Worm (Caenorhabditis elegans) whole organism, L2 larva: ENCODE data around the gene ZK688.5.

Experiments
- C34F6.9 ChIP-seq: fragments of 150-350 bp; optimal IDR thresholded peaks from 2 replicates; lab custom pipeline; 2014; ENCODE audit warnings: missing biosample characterization, missing genetic modification characterization
- F13H6.1 ChIP-seq: sonication (generic microtip); optimal IDR thresholded peaks from 2 replicates; lab custom pipeline; 2016; ENCODE audit warnings: missing genetic modification characterization, missing compliant biosample characterization
- R02D3.7 ChIP-seq: fragments of 150-350 bp; optimal IDR thresholded peaks from 2 replicates; lab custom pipeline; 2014; ENCODE audit warnings: missing biosample characterization, missing genetic modification characterization
- Y55F3AM.14 ChIP-seq: fragments of 200-800 bp; sonication (Bioruptor generic); optimal IDR thresholded peaks from 2 replicates; lab custom pipeline; 2018; ENCODE audit warnings: mild to moderate bottlenecking, missing genetic modification characterization, missing compliant biosample characterization
- ZK546.5 ChIP-seq: sonication (generic microtip); optimal IDR thresholded peaks from 2 replicates; lab custom pipeline; 2017; ENCODE audit warnings: missing biosample characterization, missing genetic modification characterization
- ama-1 ChIP-seq: fragments of 150-350 bp; optimal IDR thresholded peaks from 2 replicates; lab custom pipeline; 2018; ENCODE audit warnings: inconsistent platforms
- ceh-16 ChIP-seq: fragments of 150-350 bp; optimal IDR thresholded peaks from 2 replicates; lab custom pipeline; 2014; ENCODE audit warnings: missing biosample characterization, missing genetic modification characterization
- ceh-82 ChIP-seq: fragments of 150-350 bp; optimal IDR thresholded peaks from 2 replicates; lab custom pipeline; 2014; ENCODE audit warnings: missing biosample characterization, missing genetic modification characterization
- crh-2 ChIP-seq: sonication (generic microtip); optimal IDR thresholded peaks from 2 replicates; lab custom pipeline; 2017; ENCODE audit warnings: missing biosample characterization, missing genetic modification characterization
- egl-27 ChIP-seq: sonication (generic microtip); optimal IDR thresholded peaks from 3 replicates; lab custom pipeline; 2017; ENCODE audit warnings: missing biosample characterization, missing genetic modification reagents, missing genetic modification characterization
- elt-1 ChIP-seq: fragments of 150-350 bp; optimal IDR thresholded peaks from 2 replicates; lab custom pipeline; 2014; ENCODE audit warnings: missing biosample characterization, missing genetic modification characterization
- fos-1 ChIP-seq: fragments of 150-350 bp; optimal IDR thresholded peaks from 2 replicates; lab custom pipeline; 2014; ENCODE audit warnings: missing biosample characterization, missing genetic modification characterization
- gmeb-1 ChIP-seq: fragments of 150-350 bp; optimal IDR thresholded peaks from 2 replicates; lab custom pipeline; 2014; ENCODE audit warnings: missing biosample characterization, missing genetic modification characterization
- lin-11 ChIP-seq: fragments of 150-350 bp; sonication (generic microtip); optimal IDR thresholded peaks from 2 replicates; lab custom pipeline; 2014; ENCODE audit warnings: missing biosample characterization, missing genetic modification characterization, inconsistent platforms, mixed read lengths
- lin-13 ChIP-seq: fragments of 150-350 bp; optimal IDR thresholded peaks from 2 replicates; lab custom pipeline; 2014; ENCODE audit warnings: missing biosample characterization, missing genetic modification reagents, missing genetic modification characterization
- lin-39 ChIP-seq: fragments of 150-350 bp; optimal IDR thresholded peaks from 2 replicates; lab custom pipeline; 2014; ENCODE audit warnings: missing biosample characterization, missing genetic modification reagents, missing genetic modification characterization
- lsy-2 ChIP-seq, 2 experiments: fragments of 150-350 bp in 1 of 2; sonication (generic microtip) in 1 of 2; optimal IDR thresholded peaks; 2 replicates each; lab custom pipeline; 2014 to 2017; ENCODE audit warnings: missing biosample characterization in 2 of 2, missing genetic modification characterization in 2 of 2
- mab-5 ChIP-seq: fragments of 150-350 bp; optimal IDR thresholded peaks from 2 replicates; lab custom pipeline; 2014; ENCODE audit warnings: missing biosample characterization, missing genetic modification characterization
- mbf-1 ChIP-seq: sonication (generic microtip); optimal IDR thresholded peaks from 2 replicates; lab custom pipeline; 2017; ENCODE audit warnings: missing biosample characterization, missing genetic modification characterization
- mdl-1 ChIP-seq, 2 experiments: fragments of 150-350 bp in 1 of 2; sonication (generic microtip) in 1 of 2; optimal IDR thresholded peaks; 2 replicates each; lab custom pipeline; 2017; ENCODE audit warnings: missing biosample characterization in 2 of 2, missing genetic modification characterization in 2 of 2
- nhr-10 ChIP-seq: sonication (generic microtip); optimal IDR thresholded peaks from 2 replicates; lab custom pipeline; 2017; ENCODE audit warnings: missing biosample characterization, missing genetic modification characterization
- nhr-129 ChIP-seq: fragments of 150-350 bp; optimal IDR thresholded peaks from 2 replicates; lab custom pipeline; 2014; ENCODE audit warnings: missing biosample characterization, missing genetic modification characterization
- nhr-21 ChIP-seq: fragments of 150-350 bp; optimal IDR thresholded peaks from 2 replicates; lab custom pipeline; 2014; ENCODE audit warnings: missing biosample characterization, missing genetic modification characterization
- nhr-23 ChIP-seq: fragments of 150-350 bp; optimal IDR thresholded peaks from 2 replicates; lab custom pipeline; 2014; ENCODE audit warnings: missing biosample characterization, missing genetic modification reagents, missing genetic modification characterization
- nhr-237 ChIP-seq: fragments of 150-350 bp; optimal IDR thresholded peaks from 2 replicates; lab custom pipeline; 2014; ENCODE audit warnings: missing biosample characterization, missing genetic modification characterization
- nhr-25 ChIP-seq: fragments of 150-350 bp; sonication (generic microtip); optimal IDR thresholded peaks from 3 replicates; lab custom pipeline; 2014; ENCODE audit warnings: missing biosample characterization, missing genetic modification characterization
- nhr-6 ChIP-seq: fragments of 150-350 bp; optimal IDR thresholded peaks from 2 replicates; lab custom pipeline; 2014; ENCODE audit warnings: missing biosample characterization, missing genetic modification characterization
- nhr-77 ChIP-seq: fragments of 150-350 bp; optimal IDR thresholded peaks from 2 replicates; lab custom pipeline; 2014; ENCODE audit warnings: missing biosample characterization, missing genetic modification characterization
- peb-1 ChIP-seq: fragments of 150-350 bp; optimal IDR thresholded peaks from 2 replicates; lab custom pipeline; 2014; ENCODE audit warnings: missing biosample characterization, missing genetic modification characterization
- sem-4 ChIP-seq: fragments of 150-350 bp; optimal IDR thresholded peaks from 2 replicates; lab custom pipeline; 2014; ENCODE audit warnings: missing biosample characterization, missing genetic modification reagents, missing genetic modification characterization
- skn-1 ChIP-seq: sonication (generic microtip); optimal IDR thresholded peaks from 2 replicates; lab custom pipeline; 2017; ENCODE audit warnings: missing biosample characterization, missing genetic modification characterization
- sma-3 ChIP-seq: sonication (generic microtip); optimal IDR thresholded peaks from 2 replicates; lab custom pipeline; 2016; ENCODE audit warnings: missing genetic modification reagents, missing genetic modification characterization, missing compliant biosample characterization
- sma-9 ChIP-seq, 2 experiments: fragments of 150-350 bp in 1 of 2; sonication (generic microtip) in 1 of 2; optimal IDR thresholded peaks; 2 replicates each; lab custom pipeline; 2014 to 2016; ENCODE audit warnings: missing genetic modification characterization in 2 of 2, mild to moderate bottlenecking in 1 of 2, missing biosample characterization in 1 of 2, missing compliant biosample characterization in 1 of 2, missing genetic modification reagents in 1 of 2, moderate library complexity in 1 of 2
- unc-39 ChIP-seq: fragments of 150-350 bp; optimal IDR thresholded peaks from 2 replicates; lab custom pipeline; 2014; ENCODE audit warnings: missing biosample characterization, missing genetic modification characterization
- unc-55 ChIP-seq: fragments of 150-350 bp; sonication (generic microtip); optimal IDR thresholded peaks from 3 replicates; lab custom pipeline; 2014; ENCODE audit warnings: missing biosample characterization, missing genetic modification reagents, missing genetic modification characterization
- unc-62 ChIP-seq: fragments of 150-350 bp; optimal IDR thresholded peaks from 2 replicates; lab custom pipeline; 2014; ENCODE audit warnings: missing biosample characterization, missing genetic modification reagents, missing genetic modification characterization
- zag-1 ChIP-seq: fragments of 150-350 bp; optimal IDR thresholded peaks from 2 replicates; lab custom pipeline; 2014; ENCODE audit warnings: missing biosample characterization, missing genetic modification characterization
- ztf-11 ChIP-seq: sonication (generic microtip); optimal IDR thresholded peaks from 2 replicates; lab custom pipeline; 2017; ENCODE audit warnings: missing biosample characterization, missing genetic modification characterization

ZK688.5 gene

DNA sequence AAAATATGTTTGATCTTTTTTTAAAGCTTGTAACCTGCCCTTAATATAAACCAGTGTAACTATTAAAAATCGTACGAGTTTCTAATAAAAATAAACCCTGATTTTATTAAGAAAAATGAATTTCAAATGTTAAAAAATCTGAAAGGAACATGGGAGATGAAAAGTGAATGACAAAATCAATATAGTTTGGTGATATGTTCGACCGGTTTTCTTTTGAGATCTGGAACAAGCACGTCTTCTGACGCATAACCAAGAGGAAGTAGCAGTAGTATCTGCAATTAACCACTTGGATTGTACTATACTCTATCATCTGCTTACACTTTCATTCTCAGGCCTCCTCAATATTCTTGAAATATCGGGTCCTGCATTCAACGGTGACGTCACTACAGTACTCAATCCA, 14.3 kb downstream of the ZK688.5 start:
- peak; percentile 24 for TF ChIP-seq nhr-25 (tag; lab: Kevin White, UChicago)
- TF ChIP-seq nhr-6 (tag; lab: Kevin White, UChicago) = no peak

DNA sequence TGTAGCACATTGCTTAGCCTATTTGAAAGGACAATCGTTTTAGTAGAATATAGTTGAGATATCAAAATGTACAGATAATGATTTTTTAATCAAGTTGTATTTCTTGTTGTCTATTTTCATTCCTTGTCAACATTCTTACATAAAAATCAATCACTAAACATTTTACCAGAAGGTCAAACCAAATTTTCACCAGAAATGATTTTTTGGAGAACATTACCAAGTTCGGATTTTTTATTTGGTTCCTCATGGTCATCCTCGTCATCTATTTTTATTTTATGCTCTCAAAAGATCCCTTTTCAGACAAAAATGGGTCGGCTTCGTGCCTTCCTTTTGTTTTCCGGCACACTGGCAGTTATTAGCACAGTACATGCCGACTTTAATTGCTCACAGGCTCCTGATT, 17.9 kb downstream of the ZK688.5 start, which contains the start of gene tyr-1:
Gene tyr-1, plus strand, starts transcription at position 301 of the 400 bp plus-strand sequence.
- no peak for TF ChIP-seq mbf-1 (tag; lab: Kevin White, UChicago)
- TF ChIP-seq F13H6.1 (tag; lab: Kevin White, UChicago) = no peak
- TF ChIP-seq unc-55 (GFP tag; lab: Kevin White, UChicago) = no peak
- no peak for TF ChIP-seq ceh-16 (tag; lab: Kevin White, UChicago)
- no peak for TF ChIP-seq nhr-237
- TF ChIP-seq nhr-21 (tag; lab: Kevin White, UChicago) = no peak
- no peak for TF ChIP-seq sma-9 (GFP tag; optimal IDR thresholded peaks at IDR 0.05; lab: Kevin White, UChicago)
- no peak for TF ChIP-seq sma-9 (tag; optimal IDR thresholded peaks at IDR 0.05; lab: Kevin White, UChicago)
- TF ChIP-seq nhr-77 = no peak
- TF ChIP-seq lsy-2 (tag; optimal IDR thresholded peaks at IDR 0.05; lab: Kevin White, UChicago) = no peak
- TF ChIP-seq crh-2 (tag; lab: Kevin White, UChicago) = no peak
- no peak for TF ChIP-seq unc-62 (GFP tag; lab: Kevin White, UChicago)
- no peak for TF ChIP-seq Y55F3AM.14
- TF ChIP-seq mdl-1 (tag; optimal IDR thresholded peaks at IDR 0.05; lab: Kevin White, UChicago) = no peak

DNA sequence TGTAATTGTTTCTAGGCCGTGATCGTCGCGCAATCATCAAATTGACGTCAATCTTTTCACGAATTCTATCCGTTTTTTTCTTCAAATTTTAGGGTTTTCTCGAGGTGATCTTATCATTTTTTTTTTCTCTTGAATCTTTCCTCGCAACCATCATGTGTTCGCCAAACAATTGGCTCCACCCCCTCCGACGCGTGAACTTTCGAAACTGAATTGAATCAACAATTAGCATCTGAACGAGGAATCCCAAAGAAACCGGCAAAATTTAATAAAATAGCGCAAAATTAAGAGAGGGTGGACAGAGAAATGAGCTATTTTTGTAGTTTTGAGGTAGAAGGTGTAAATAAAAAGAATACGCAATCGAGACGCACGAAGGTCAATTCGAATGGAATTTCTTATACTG, 18.6 kb downstream of the ZK688.5 start:
- TF ChIP-seq R02D3.7 (tag; lab: Kevin White, UChicago) (no peak), fos-1 (tag; lab: Kevin White, UChicago) (peak; percentile 27), sma-3 (GFP tag; lab: Kevin White, UChicago) (peak; percentile 72), nhr-25 (tag; lab: Kevin White, UChicago) (peak; percentile 33), nhr-129 (tag; lab: Kevin White, UChicago) (peak; percentile 3)

DNA sequence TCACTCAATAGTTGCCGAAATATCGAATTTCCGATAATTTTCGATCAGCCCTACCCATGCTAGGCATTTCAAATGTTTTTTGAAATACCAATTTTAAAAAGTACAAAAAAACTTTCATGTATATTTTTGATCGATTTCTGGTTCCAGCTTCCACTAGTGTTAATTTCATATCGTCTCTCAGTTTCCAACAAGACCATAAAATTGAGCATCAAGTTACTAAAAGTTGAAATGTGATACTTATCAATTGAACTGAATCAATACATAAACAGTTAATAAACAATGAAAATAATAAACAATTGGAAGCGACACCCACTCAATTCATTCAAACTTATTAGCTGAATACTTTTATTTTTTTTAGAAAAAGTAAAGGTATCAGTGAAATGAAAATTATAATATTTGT, 25.2 kb downstream of the ZK688.5 start, which contains the start of gene cup-4:
Gene cup-4, plus strand, starts transcription at position 301 of the 400 bp plus-strand sequence.
- TF ChIP-seq unc-55 (GFP tag; lab: Kevin White, UChicago) (no peak), egl-27 (tag; lab: Kevin White, UChicago) (no peak), lsy-2 (tag; optimal IDR thresholded peaks at IDR 0.05; lab: Kevin White, UChicago) (no peak), unc-39 (tag; lab: Kevin White, UChicago) (no peak), nhr-23 (no peak), nhr-21 (tag; lab: Kevin White, UChicago) (no peak), lin-11 (tag; lab: Kevin White, UChicago) (no peak), ZK546.5 (tag; lab: Kevin White, UChicago) (no peak), skn-1 (no peak), nhr-6 (tag; lab: Kevin White, UChicago) (no peak), ceh-82 (tag; lab: Kevin White, UChicago) (no peak), mbf-1 (tag; lab: Kevin White, UChicago) (no peak), nhr-10 (no peak)

DNA sequence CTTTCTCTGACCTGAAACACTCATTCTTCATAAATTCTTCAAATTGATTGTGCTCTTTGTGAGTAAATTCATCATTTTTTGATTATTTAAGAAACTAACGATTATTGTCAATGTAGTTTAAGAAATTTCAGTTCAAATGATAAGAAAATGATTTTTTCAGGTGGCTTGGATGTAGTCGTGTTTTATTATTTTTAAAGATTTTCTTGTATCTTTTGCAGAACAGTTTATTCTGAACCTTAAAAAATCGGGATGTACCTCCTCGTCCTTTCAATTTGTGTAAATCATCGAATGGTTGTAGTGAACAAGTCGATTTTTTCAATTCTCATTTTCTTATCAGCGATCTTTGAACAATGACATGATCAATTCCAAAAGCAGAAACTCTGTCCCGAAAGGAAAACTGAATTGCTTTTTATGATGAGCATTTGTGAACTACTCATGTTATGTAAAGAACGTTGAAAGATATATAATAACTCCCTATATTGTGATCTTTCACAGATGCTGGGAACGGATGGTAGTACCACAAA, 26.1 kb downstream of the ZK688.5 start, which contains the start of gene slc-17.3:
Gene slc-17.3, minus strand, starts transcription at position 51 of the 524 bp plus-strand sequence.
- TF ChIP-seq fos-1 (tag; lab: Kevin White, UChicago) (peak; percentile 27), lin-39 (no peak), nhr-21 (tag; lab: Kevin White, UChicago) (no peak), C34F6.9 (no peak), ztf-11 (tag; lab: Kevin White, UChicago) (no peak), zag-1 (tag; lab: Kevin White, UChicago) (no peak)

DNA sequence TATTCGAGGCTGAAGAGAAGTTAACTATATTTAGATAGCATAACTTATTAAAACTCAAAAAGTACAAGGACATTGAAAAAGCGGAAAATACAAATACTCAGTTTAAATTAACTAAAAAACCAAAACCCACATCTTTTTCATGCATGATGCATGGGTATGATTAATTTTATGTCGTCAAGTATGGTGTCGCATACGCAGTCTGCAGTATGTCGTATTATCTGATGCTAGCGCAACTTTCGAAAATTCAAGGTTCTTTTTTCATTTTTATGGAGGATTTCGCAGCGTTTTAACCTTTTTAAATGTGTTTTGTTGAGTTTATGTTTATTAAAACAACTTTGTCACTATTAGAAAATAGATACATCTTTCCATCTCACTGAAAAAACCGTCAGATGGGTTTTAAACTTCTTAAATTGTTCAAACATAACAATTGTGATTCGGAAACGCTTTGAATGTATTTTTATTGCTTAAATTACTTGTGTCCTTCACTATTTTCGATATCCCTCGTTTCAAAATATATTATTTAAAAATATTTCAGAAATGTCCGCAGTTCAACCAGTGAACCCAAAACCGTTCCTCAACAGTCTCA, 29.8 kb downstream of the ZK688.5 start, which contains the start of gene snr-5:
Gene snr-5, plus strand, starts transcription at position 536 of the 586 bp plus-strand sequence.
- TF ChIP-seq nhr-6 (tag; lab: Kevin White, UChicago) (no peak), nhr-77 (no peak), peb-1 (tag; lab: Kevin White, UChicago) (no peak), F13H6.1 (tag; lab: Kevin White, UChicago) (no peak), nhr-129 (tag; lab: Kevin White, UChicago) (peak; percentile 25), ceh-82 (tag; lab: Kevin White, UChicago) (no peak), gmeb-1 (no peak), ama-1 (lab: Kevin White, UChicago) (no peak), C34F6.9 (peak; percentile 26), Y55F3AM.14 (no peak), mab-5 (tag; lab: Kevin White, UChicago) (no peak), nhr-21 (tag; lab: Kevin White, UChicago) (no peak), lin-13 (peak; percentile 27), nhr-23 (no peak), lin-11 (tag; lab: Kevin White, UChicago) (no peak), unc-39 (tag; lab: Kevin White, UChicago) (no peak), elt-1 (tag; lab: Kevin White, UChicago) (no peak), lin-39 (no peak), sma-9 (GFP tag; optimal IDR thresholded peaks at IDR 0.05; lab: Kevin White, UChicago) (no peak), sma-9 (tag; optimal IDR thresholded peaks at IDR 0.05; lab: Kevin White, UChicago) (no peak), unc-62 (GFP tag; lab: Kevin White, UChicago) (no peak), lsy-2 (tag; optimal IDR thresholded peaks at IDR 0.05; lab: Kevin White, UChicago) (peak in 1 of 2 experiments; percentile 59), sem-4 (tag; lab: Kevin White, UChicago) (no peak)
